Worm (Caenorhabditis elegans) whole organism, midembryonic: ENCODE results near the gene C26B9.2.

Source experiments
- T22C8.4 ChIP-seq: fragments of 200-800 bp; sonication (Bioruptor generic); IDR thresholded peaks from 2 replicates; pipeline ENCODE4 v1.3.6; 2022; ENCODE audit warnings: missing genetic modification characterization, missing compliant biosample characterization
- cog-1 ChIP-seq: sonication (generic microtip); optimal IDR thresholded peaks from 2 replicates; lab custom pipeline; 2016; ENCODE audit warnings: missing genetic modification characterization, missing compliant biosample characterization
- flt-1 ChIP-seq: fragments of 200-800 bp; sonication (Bioruptor generic); IDR thresholded peaks from 2 replicates; pipeline ENCODE4 v1.3.6; 2022; ENCODE audit warnings: missing genetic modification characterization, missing compliant biosample characterization
- klf-2 ChIP-seq: fragments of 200-800 bp; sonication (Bioruptor generic); conservative IDR thresholded peaks from 2 replicates; pipeline ENCODE4 v1.3.6; 2022; ENCODE audit warnings: missing genetic modification reagents, missing genetic modification characterization, missing compliant biosample characterization
- med-1 ChIP-seq: sonication (generic microtip); optimal IDR thresholded peaks from 2 replicates; lab custom pipeline; 2017; ENCODE audit warnings: missing genetic modification characterization, mild to moderate bottlenecking, missing compliant biosample characterization, antibody characterized with exemption, missing genetic modification reagents; ENCODE audit not compliant: insufficient read depth
- ref-1 ChIP-seq: fragments of 200-800 bp; sonication (Bioruptor generic); conservative IDR thresholded peaks from 2 replicates; pipeline ENCODE4 v1.3.6; 2022; ENCODE audit warnings: missing genetic modification reagents, missing genetic modification characterization, missing compliant biosample characterization
- tab-1 ChIP-seq: fragments of 200-800 bp; sonication (Bioruptor generic); IDR thresholded peaks from 2 replicates; pipeline ENCODE4 v1.3.6; 2022; ENCODE audit warnings: missing genetic modification characterization, missing compliant biosample characterization
- ztf-23 ChIP-seq: fragments of 200-800 bp; sonication (Bioruptor generic); IDR thresholded peaks from 2 replicates; pipeline ENCODE4 v1.3.6; 2022; ENCODE audit warnings: missing genetic modification reagents, missing genetic modification characterization, missing compliant biosample characterization
- ztf-29 ChIP-seq: fragments of 200-800 bp; sonication (Bioruptor generic); IDR thresholded peaks from 2 replicates; pipeline ENCODE4 v1.3.6; 2022; ENCODE audit warnings: missing genetic modification reagents, missing genetic modification characterization, missing compliant biosample characterization

The C26B9.2 gene

ce11 chrX:5354022-5354876 lies 14.3 kb downstream of the C26B9.2 start, which contains the start of gene pfn-2:
Gene pfn-2 (minus strand): TSS chrX:5354072.
- TF ChIP-seq tab-1 (no peak), klf-2 (0 out of 2 replicates have a peak, but pooled peaks have one; percentile 9), flt-1 (GFP tag; lab: Robert Waterston, UW) (peak; percentile 57; the same call in 1 of the 2 replicates), med-1 (no peak), T22C8.4 (GFP tag; lab: Robert Waterston, UW) (no peak), ztf-29 (GFP tag; lab: Robert Waterston, UW) (no peak), ztf-23 (GFP tag; lab: Robert Waterston, UW) (peak; percentile 72; the same call in 1 of the 2 replicates)

- TF ChIP-seq ztf-23 (GFP tag; lab: Robert Waterston, UW) (no peak), med-1 (no peak), T22C8.4 (GFP tag; lab: Robert Waterston, UW) (no peak), ztf-29 (GFP tag; lab: Robert Waterston, UW) (no peak), flt-1 (GFP tag; lab: Robert Waterston, UW) (no peak), cog-1 (no peak)
These were observed 15.3 kb downstream of the C26B9.2 start for ce11 chrX:5355253-5355652.

- TF ChIP-seq cog-1 (peak; percentile 23), T22C8.4 (GFP tag; lab: Robert Waterston, UW) (no peak)
These were observed 20.7 kb downstream of the C26B9.2 start for ce11 chrX:5360682-5361081.

ce11 chrX:5364222-5364621 lies 24.2 kb downstream of the C26B9.2 start, which contains the start of gene chtl-1:
Gene chtl-1 (minus strand): TSS chrX:5364322.
- TF ChIP-seq klf-2: no peak
- TF ChIP-seq med-1: no peak
- TF ChIP-seq ref-1: no peak
- no peak for TF ChIP-seq ztf-23 (GFP tag; lab: Robert Waterston, UW)
- TF ChIP-seq ztf-29 (GFP tag; lab: Robert Waterston, UW): no peak
- TF ChIP-seq T22C8.4 (GFP tag; lab: Robert Waterston, UW): no peak
- no peak for TF ChIP-seq flt-1 (GFP tag; lab: Robert Waterston, UW)
- no peak for TF ChIP-seq tab-1
- TF ChIP-seq cog-1: no peak

- TF ChIP-seq tab-1 (no peak), ztf-23 (GFP tag; lab: Robert Waterston, UW) (no peak), T22C8.4 (GFP tag; lab: Robert Waterston, UW) (no peak), flt-1 (GFP tag; lab: Robert Waterston, UW) (no peak), med-1 (no peak), klf-2 (no peak), ztf-29 (GFP tag; lab: Robert Waterston, UW) (no peak), cog-1 (no peak), ref-1 (no peak)
These were observed 25.4 kb downstream of the C26B9.2 start, which contains the start of gene F35C8.5 for ce11 chrX:5365437-5365836. Gene F35C8.5 (plus strand): TSS chrX:5365813.

ce11 chrX:5366613-5367012 lies 26.6 kb downstream of the C26B9.2 start:
- TF ChIP-seq ref-1 (no peak), T22C8.4 (GFP tag; lab: Robert Waterston, UW) (no peak), tab-1 (no peak), cog-1 (no peak), ztf-23 (GFP tag; lab: Robert Waterston, UW) (no peak), ztf-29 (GFP tag; lab: Robert Waterston, UW) (no peak), klf-2 (no peak), flt-1 (GFP tag; lab: Robert Waterston, UW) (no peak), med-1 (no peak)

- TF ChIP-seq ztf-23 (GFP tag; lab: Robert Waterston, UW) (no peak), cog-1 (peak; percentile 17), T22C8.4 (GFP tag; lab: Robert Waterston, UW) (no peak), med-1 (no peak), flt-1 (GFP tag; lab: Robert Waterston, UW) (no peak), tab-1 (no peak), ref-1 (no peak)
These were observed 28.2 kb downstream of the C26B9.2 start, which contains the start of gene jkk-1 for ce11 chrX:5368220-5368619. Gene jkk-1 (plus strand): TSS chrX:5368468.

- TF ChIP-seq ztf-29 (GFP tag; lab: Robert Waterston, UW) (no peak), med-1 (no peak), ref-1 (no peak), T22C8.4 (GFP tag; lab: Robert Waterston, UW) (no peak), cog-1 (no peak)
These were observed 30.6 kb downstream of the C26B9.2 start for ce11 chrX:5370605-5371004.

- TF ChIP-seq T22C8.4 (GFP tag; lab: Robert Waterston, UW) (no peak), ztf-23 (GFP tag; lab: Robert Waterston, UW) (no peak), tab-1 (no peak), klf-2 (no peak), flt-1 (GFP tag; lab: Robert Waterston, UW) (no peak), ztf-29 (GFP tag; lab: Robert Waterston, UW) (no peak), cog-1 (no peak), ref-1 (no peak), med-1 (no peak)
These were observed 32.6 kb downstream of the C26B9.2 start, which contains the start of gene F35C8.8 for ce11 chrX:5372638-5373037. Gene F35C8.8 (minus strand): TSS chrX:5372639.

- TF ChIP-seq med-1 (no peak), klf-2 (no peak), ztf-23 (GFP tag; lab: Robert Waterston, UW) (no peak), T22C8.4 (GFP tag; lab: Robert Waterston, UW) (no peak), flt-1 (GFP tag; lab: Robert Waterston, UW) (no peak), ztf-29 (GFP tag; lab: Robert Waterston, UW) (no peak), ref-1 (no peak)
These were observed 33.6 kb downstream of the C26B9.2 start for ce11 chrX:5373597-5373996.
